Fruit fly (Drosophila melanogaster): ENCODE measurements around the gene CG11816.

Gene CG11816

DNA sequence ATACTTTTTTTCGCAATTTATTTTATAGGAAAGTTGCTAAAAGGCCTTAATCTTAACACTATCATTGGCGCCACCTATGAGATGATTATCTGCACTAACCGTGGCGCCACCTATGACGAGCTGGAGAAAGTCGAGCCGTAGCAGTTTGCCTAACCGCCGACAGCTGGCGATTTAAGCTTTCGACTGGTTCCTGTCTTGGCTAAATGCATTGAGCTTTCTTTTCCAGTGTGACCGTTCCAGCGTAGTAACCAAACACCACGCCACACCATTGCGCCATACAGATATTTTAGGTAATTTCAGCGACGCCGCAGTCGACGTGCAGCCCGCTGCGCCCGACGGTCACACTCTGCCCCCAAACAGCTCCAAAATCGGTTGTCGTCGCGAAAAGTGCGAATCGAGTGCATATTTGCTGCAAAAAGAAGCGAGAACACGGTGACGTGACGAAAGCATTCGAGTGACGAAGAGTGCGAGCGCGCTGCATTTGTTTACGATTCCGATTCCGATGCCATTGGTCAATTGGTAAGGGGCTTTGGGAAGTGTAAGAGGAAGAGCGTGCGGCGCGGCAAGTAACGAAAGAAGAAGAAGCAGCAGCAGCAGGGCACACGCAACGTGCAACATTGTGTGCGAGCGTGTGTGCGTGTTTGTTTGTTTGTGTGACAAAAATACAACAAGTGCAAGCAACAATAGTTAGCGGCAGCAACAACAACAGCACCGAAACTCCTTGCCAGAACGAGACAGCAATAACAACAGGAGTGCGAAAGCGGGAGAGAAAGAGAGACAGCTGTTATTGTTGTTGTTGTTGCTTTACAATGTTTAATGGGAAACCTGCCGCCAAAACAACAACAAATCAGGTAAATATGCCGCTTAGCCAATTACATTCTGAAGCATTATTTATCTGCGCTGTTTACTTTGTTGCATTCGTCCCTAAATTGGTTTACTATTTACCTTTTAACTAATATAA, 8.2 kb upstream of the CG11816 start, which contains the start of the genes CG46311 and Tpst (continued):
- peak; percentile 44 for TF ChIP-seq Fer1 (GFP tag; optimal IDR thresholded peaks at IDR 0.05)
- no peak; the same call in 2 of the 3 replicates for TF ChIP-seq B-H1 (GFP tag; IDR thresholded peaks at IDR 0.05)
- TF ChIP-seq disco-r (GFP tag; optimal IDR thresholded peaks at IDR 0.05), result no peak
- TF ChIP-seq seq (GFP tag; IDR thresholded peaks at IDR 0.05), result no peak
- peak; percentile 56; the same call in 1 of the 4 replicates for TF ChIP-seq Gug (GFP tag; IDR thresholded peaks at IDR 0.05)
- no peak for TF ChIP-seq Hmx (GFP tag; optimal IDR thresholded peaks at IDR 0.05)
- peak; percentile 47; the same call in 1 of the 2 replicates for TF ChIP-seq sens-2 (GFP tag; IDR thresholded peaks at IDR 0.05)
- TF ChIP-seq Abd-B (GFP tag; optimal IDR thresholded peaks at IDR 0.05), result no peak
- TF ChIP-seq wek (GFP tag; optimal IDR thresholded peaks at IDR 0.05), result no peak
- no peak for TF ChIP-seq CG6654 (GFP tag; optimal IDR thresholded peaks at IDR 0.05)
- peak; percentile 80 for TF ChIP-seq Xbp1 (GFP tag; optimal IDR thresholded peaks at IDR 0.05)
- no peak for TF ChIP-seq TFAM (GFP tag; optimal IDR thresholded peaks at IDR 0.05)
- peak; percentile 21; the same call in 1 of the 2 replicates for TF ChIP-seq Rx (GFP tag; IDR thresholded peaks at IDR 0.05)
- TF ChIP-seq Ets97D (GFP tag; optimal IDR thresholded peaks at IDR 0.05), result peak; percentile 78
- TF ChIP-seq zen2 (GFP tag; IDR thresholded peaks at IDR 0.05; ENCODE audit: partially characterized antibody), result no peak
- peak; percentile 12 for TF ChIP-seq mirr (GFP tag; optimal IDR thresholded peaks at IDR 0.05)
- peak; percentile 62 for TF ChIP-seq CG2120 (GFP tag; optimal IDR thresholded peaks at IDR 0.05)
- peak; percentile 53 for TF ChIP-seq stwl (tag; optimal IDR thresholded peaks at IDR 0.05)
- TF ChIP-seq CG14710 (tag; optimal IDR thresholded peaks at IDR 0.05), result peak; percentile 48
- TF ChIP-seq ham (GFP tag; IDR thresholded peaks at IDR 0.05), result no peak
- TF ChIP-seq HmgZ (tag; optimal IDR thresholded peaks at IDR 0.05), result peak; percentile 72
- peak; percentile 47 for TF ChIP-seq peb (GFP tag; IDR thresholded peaks at IDR 0.05)
- peak; percentile 1 for TF ChIP-seq Neu2 (GFP tag; optimal IDR thresholded peaks at IDR 0.05; ENCODE audit: borderline replicate concordance)
- TF ChIP-seq grn (GFP tag; optimal IDR thresholded peaks at IDR 0.05), result no peak
- TF ChIP-seq Blimp-1 (GFP tag; optimal IDR thresholded peaks at IDR 0.05), result peak; percentile 34
- peak; percentile 59 for TF ChIP-seq NfI (GFP tag; optimal IDR thresholded peaks at IDR 0.05)
- no peak for TF ChIP-seq vfl (GFP tag; optimal IDR thresholded peaks at IDR 0.05)
- no peak for TF ChIP-seq vnd (GFP tag; IDR thresholded peaks at IDR 0.05; ENCODE audit: partially characterized antibody)
- peak; percentile 64 for TF ChIP-seq D (optimal IDR thresholded peaks at IDR 0.05)
- TF ChIP-seq D (GFP tag; optimal IDR thresholded peaks at IDR 0.05), result no peak
- peak; percentile 79; the same call in 2 of the 3 replicates for TF ChIP-seq CG6175 (GFP tag; IDR thresholded peaks at IDR 0.05)
- TF ChIP-seq BtbVII (GFP tag; optimal IDR thresholded peaks at IDR 0.05), result no peak
- TF ChIP-seq twi (tag; optimal IDR thresholded peaks at IDR 0.05), result no peak
- TF ChIP-seq CG17829 (tag; optimal IDR thresholded peaks at IDR 0.05), result peak; percentile 70
- peak; percentile 43; the same call in 1 of the 2 replicates for TF ChIP-seq HLH3B (GFP tag; IDR thresholded peaks at IDR 0.05)
- peak; percentile 46; the same call in 1 of the 2 replicates for TF ChIP-seq CG4730 (GFP tag; IDR thresholded peaks at IDR 0.05)
- TF ChIP-seq sqz (GFP tag; optimal IDR thresholded peaks at IDR 0.05), result no peak
- TF ChIP-seq CG30020 (tag; optimal IDR thresholded peaks at IDR 0.05), result no peak
- no peak for TF ChIP-seq ac (GFP tag; optimal IDR thresholded peaks at IDR 0.05)
- TF ChIP-seq CG8388 (GFP tag; optimal IDR thresholded peaks at IDR 0.05), result no peak
- TF ChIP-seq CG12155 (GFP tag; optimal IDR thresholded peaks at IDR 0.05), result peak; percentile 47
- peak; percentile 67; the same call in 1 of the 3 replicates for TF ChIP-seq Opbp (GFP tag; IDR thresholded peaks at IDR 0.05; ENCODE audit: partially characterized antibody)
- peak; percentile 93 for TF ChIP-seq CG11456 (GFP tag; IDR thresholded peaks at IDR 0.05)
- peak; percentile 66 for TF ChIP-seq CG8089 (GFP tag; optimal IDR thresholded peaks at IDR 0.05)
- TF ChIP-seq gcm2 (GFP tag; optimal IDR thresholded peaks at IDR 0.05), result no peak
- TF ChIP-seq esg (GFP tag; conservative IDR thresholded peaks at IDR 0.05), result peak; percentile 27; the same call in 1 of the 2 replicates
- TF ChIP-seq Scr (GFP tag; IDR thresholded peaks at IDR 0.05; ENCODE audit: partially characterized antibody), result peak; percentile 39; the same call in 1 of the 2 replicates
- TF ChIP-seq CG30431 (GFP tag; optimal IDR thresholded peaks at IDR 0.05), result peak; percentile 28

All from whole organism, embryonic.